Fruit fly (Drosophila melanogaster) whole organism, embryonic: Measurements from ENCODE around the gene CG7963.
A peak's percentile ranks its signal among the peaks of the same experiment; 100 is the strongest.

ENCODE experiments used
- CG10147 ChIP-seq: fragments of 200-800 bp; sonication (Bioruptor generic); optimal IDR thresholded peaks from 2 replicates; lab custom pipeline; 2019; ENCODE audit warnings: missing biosample characterization, mild to moderate bottlenecking, missing genetic modification characterization, moderate library complexity
- CG10462 ChIP-seq: fragments of 200-800 bp; sonication (Bioruptor generic); optimal IDR thresholded peaks from 2 replicates; lab custom pipeline; 2016; ENCODE audit warnings: missing biosample characterization, missing genetic modification characterization
- CG10543 ChIP-seq: fragments of 200-800 bp; sonication (Bioruptor generic); optimal IDR thresholded peaks from 3 replicates; lab custom pipeline; 2017; ENCODE audit warnings: missing biosample characterization, mild to moderate bottlenecking, missing genetic modification characterization, moderate library complexity
- CG11093 ChIP-seq: fragments of 200-800 bp; sonication (Bioruptor generic); IDR thresholded peaks from 3 replicates; pipeline ENCODE4 v1.3.6; 2022; ENCODE audit warnings: missing biosample characterization, missing genetic modification characterization
- CG12391 ChIP-seq: fragments of 200-800 bp; sonication (Bioruptor generic); optimal IDR thresholded peaks from 3 replicates; lab custom pipeline; 2018; ENCODE audit warnings: missing biosample characterization, mild to moderate bottlenecking, missing genetic modification characterization, moderate library complexity
- CG12744 ChIP-seq: fragments of 200-800 bp; sonication (Bioruptor generic); optimal IDR thresholded peaks from 2 replicates; lab custom pipeline; 2016; ENCODE audit warnings: missing biosample characterization, missing genetic modification characterization
- CG13296 ChIP-seq: fragments of 200-800 bp; sonication (Bioruptor generic); optimal IDR thresholded peaks from 3 replicates; lab custom pipeline; 2018; ENCODE audit warnings: missing biosample characterization, mild to moderate bottlenecking, missing genetic modification characterization
- CG1647 ChIP-seq: fragments of 200-800 bp; sonication (Bioruptor generic); optimal IDR thresholded peaks from 3 replicates; lab custom pipeline; 2016; ENCODE audit warnings: missing biosample characterization, missing genetic modification characterization
- CG2120 ChIP-seq: fragments of 200-800 bp; sonication (Bioruptor generic); optimal IDR thresholded peaks from 3 replicates; lab custom pipeline; 2016; ENCODE audit warnings: missing biosample characterization, missing genetic modification characterization
- CG2875 ChIP-seq: fragments of 200-800 bp; sonication (Bioruptor generic); optimal IDR thresholded peaks from 2 replicates; lab custom pipeline; 2017; ENCODE audit warnings: missing biosample characterization, mild to moderate bottlenecking, missing genetic modification characterization, missing genetic modification reagents
- CG34376 ChIP-seq: fragments of 200-800 bp; sonication (Bioruptor generic); optimal IDR thresholded peaks from 2 replicates; lab custom pipeline; 2018; ENCODE audit warnings: missing biosample characterization, mild to moderate bottlenecking, missing genetic modification characterization
- CG3847 ChIP-seq: fragments of 200-800 bp; sonication (Bioruptor generic); IDR thresholded peaks from 2 replicates; pipeline ENCODE4 v1.3.6; 2022; ENCODE audit warnings: missing biosample characterization, missing genetic modification characterization
- CG4707 ChIP-seq: fragments of 200-800 bp; sonication (Bioruptor generic); optimal IDR thresholded peaks from 2 replicates; lab custom pipeline; 2018; ENCODE audit warnings: missing biosample characterization, mild to moderate bottlenecking, missing genetic modification characterization, moderate library complexity
- CG7839 ChIP-seq: fragments of 200-800 bp; sonication (Bioruptor generic); optimal IDR thresholded peaks from 3 replicates; lab custom pipeline; 2018; ENCODE audit warnings: missing biosample characterization, mild to moderate bottlenecking, missing genetic modification characterization, moderate library complexity
- CG8924 ChIP-seq: fragments of 200-800 bp; optimal IDR thresholded peaks from 3 replicates; lab custom pipeline; 2019; ENCODE audit warnings: missing biosample characterization, mild to moderate bottlenecking, missing genetic modification characterization, moderate library complexity
- CG9437 ChIP-seq: fragments of 200-800 bp; sonication (Bioruptor generic); optimal IDR thresholded peaks from 2 replicates; lab custom pipeline; 2018; ENCODE audit warnings: missing biosample characterization, mild to moderate bottlenecking, missing genetic modification characterization
- CG9817 ChIP-seq: fragments of 200-800 bp; sonication (Bioruptor generic); optimal IDR thresholded peaks from 2 replicates; lab custom pipeline; 2018; ENCODE audit warnings: missing biosample characterization, mild to moderate bottlenecking, missing genetic modification characterization, moderate library complexity
- Dad ChIP-seq: fragments of 200-800 bp; sonication (Bioruptor generic); optimal IDR thresholded peaks from 3 replicates; lab custom pipeline; 2016; ENCODE audit warnings: missing biosample characterization, missing genetic modification characterization
- Dbx ChIP-seq: fragments of 200-800 bp; sonication (Bioruptor generic); IDR thresholded peaks from 3 replicates; pipeline ENCODE4 v1.3.6; 2022; ENCODE audit warnings: missing biosample characterization, missing genetic modification characterization
- Dp ChIP-seq: fragments of 200-800 bp; sonication (Bioruptor generic); optimal IDR thresholded peaks from 2 replicates; lab custom pipeline; 2018; ENCODE audit warnings: missing biosample characterization, mild to moderate bottlenecking, missing genetic modification characterization, moderate library complexity
- HHEX ChIP-seq: fragments of 200-800 bp; sonication (Bioruptor generic); optimal IDR thresholded peaks from 3 replicates; lab custom pipeline; 2017; ENCODE audit warnings: missing biosample characterization, mild to moderate bottlenecking, missing genetic modification characterization, missing genetic modification reagents
- HmgZ ChIP-seq: fragments of 200-800 bp; sonication (Bioruptor generic); optimal IDR thresholded peaks from 2 replicates; lab custom pipeline; 2018; ENCODE audit warnings: missing biosample characterization, mild to moderate bottlenecking, missing genetic modification characterization
- Hr51 ChIP-seq, 2 experiments: fragments of 200-800 bp; sonication (Bioruptor generic); optimal IDR thresholded peaks; 2 replicates in 1 of 2; 3 replicates in 1 of 2; lab custom pipeline; 2016 to 2018; ENCODE audit warnings: missing biosample characterization in 2 of 2, missing genetic modification characterization in 2 of 2, mild to moderate bottlenecking in 1 of 2, moderate library complexity in 1 of 2
- NC2β ChIP-seq: fragments of 200-800 bp; sonication (Bioruptor generic); optimal IDR thresholded peaks from 2 replicates; lab custom pipeline; 2016; ENCODE audit warnings: missing biosample characterization, missing genetic modification characterization
- Poxn ChIP-seq: fragments of 200-800 bp; sonication (Bioruptor generic); IDR thresholded peaks from 2 replicates; pipeline ENCODE4 v1.3.6; 2022; ENCODE audit warnings: missing biosample characterization, missing genetic modification characterization
- Side ChIP-seq: fragments of 200-800 bp; sonication (Bioruptor generic); optimal IDR thresholded peaks from 2 replicates; lab custom pipeline; 2016; ENCODE audit warnings: missing biosample characterization, missing genetic modification characterization
- Trl ChIP-seq, 3 experiments: fragments of >200 bp in 2 of 3; fragments of 200-800 bp in 1 of 3; sonication (Bioruptor generic) in 1 of 3; optimal IDR thresholded peaks; 2 replicates in 1 of 3; 3 replicates in 2 of 3; lab custom pipeline; 2016 to 2017; ENCODE audit warnings: missing biosample characterization in 1 of 3, missing genetic modification characterization in 1 of 3
- Xrp1 ChIP-seq: fragments of 200-800 bp; sonication (Bioruptor generic); IDR thresholded peaks from 2 replicates; pipeline ENCODE4 v1.3.6; 2022; ENCODE audit warnings: missing biosample characterization, missing genetic modification characterization
- YL-1 ChIP-seq: fragments of 200-800 bp; sonication (Bioruptor generic); optimal IDR thresholded peaks from 3 replicates; lab custom pipeline; 2017; ENCODE audit warnings: missing biosample characterization, mild to moderate bottlenecking, missing genetic modification characterization
- amos ChIP-seq: fragments of 200-800 bp; sonication (Bioruptor generic); IDR thresholded peaks from 2 replicates; pipeline ENCODE4 v1.3.6; 2022; ENCODE audit warnings: missing biosample characterization, missing genetic modification characterization; ENCODE audit not compliant: partially characterized antibody
- az2 ChIP-seq: fragments of 200-800 bp; sonication (Bioruptor generic); optimal IDR thresholded peaks from 3 replicates; lab custom pipeline; 2016; ENCODE audit warnings: missing biosample characterization, missing genetic modification characterization
- bigmax ChIP-seq: fragments of 200-800 bp; sonication (Bioruptor generic); optimal IDR thresholded peaks from 2 replicates; lab custom pipeline; 2018; ENCODE audit warnings: missing biosample characterization, mild to moderate bottlenecking, missing genetic modification characterization
- caup ChIP-seq: fragments of 200-800 bp; sonication (Bioruptor generic); optimal IDR thresholded peaks from 3 replicates; lab custom pipeline; 2017; ENCODE audit warnings: missing biosample characterization, mild to moderate bottlenecking, missing genetic modification characterization, moderate library complexity; ENCODE audit not compliant: severe bottlenecking
- croc ChIP-seq: fragments of 200-800 bp; sonication (Bioruptor generic); conservative IDR thresholded peaks from 3 replicates; pipeline ENCODE4 v1.3.6; 2022; ENCODE audit warnings: missing biosample characterization, missing genetic modification characterization
- en ChIP-seq: fragments of 200-800 bp; sonication (Bioruptor generic); optimal IDR thresholded peaks from 2 replicates; lab custom pipeline; 2016; ENCODE audit warnings: missing biosample characterization, missing genetic modification characterization
- ewg ChIP-seq: fragments of 200-800 bp; sonication (Bioruptor generic); optimal IDR thresholded peaks from 3 replicates; lab custom pipeline; 2017; ENCODE audit warnings: mild to moderate bottlenecking, missing biosample characterization, missing genetic modification reagents, missing genetic modification characterization
- fu2 ChIP-seq: fragments of 200-800 bp; sonication (Bioruptor generic); optimal IDR thresholded peaks from 2 replicates; lab custom pipeline; 2016; ENCODE audit warnings: missing biosample characterization, missing genetic modification characterization
- her ChIP-seq: fragments of 200-800 bp; sonication (Bioruptor generic); optimal IDR thresholded peaks from 2 replicates; lab custom pipeline; 2016; ENCODE audit warnings: missing biosample characterization, missing genetic modification characterization
- ind ChIP-seq: fragments of 200-800 bp; sonication (Bioruptor generic); optimal IDR thresholded peaks from 3 replicates; lab custom pipeline; 2016; ENCODE audit warnings: missing biosample characterization, missing genetic modification characterization
- insv ChIP-seq, 2 experiments: fragments of 200-800 bp; sonication (Bioruptor generic); optimal IDR thresholded peaks; 3 replicates each; lab custom pipeline; 2016 to 2018; ENCODE audit warnings: missing biosample characterization in 2 of 2, missing genetic modification characterization in 2 of 2
- kni ChIP-seq: fragments of 200-800 bp; sonication (Bioruptor generic); optimal IDR thresholded peaks from 3 replicates; lab custom pipeline; 2017; ENCODE audit warnings: mild to moderate bottlenecking, missing biosample characterization, missing genetic modification reagents, missing genetic modification characterization
- nerfin-2 ChIP-seq: fragments of 200-800 bp; sonication (Bioruptor generic); IDR thresholded peaks from 2 replicates; pipeline ENCODE4 v1.3.6; 2022; ENCODE audit warnings: missing biosample characterization, missing genetic modification characterization; ENCODE audit not compliant: partially characterized antibody
- onecut ChIP-seq: fragments of 200-800 bp; sonication (Bioruptor generic); IDR thresholded peaks from 2 replicates; pipeline ENCODE4 v1.3.6; 2022; ENCODE audit warnings: missing biosample characterization, missing genetic modification characterization
- rib ChIP-seq: fragments of 200-800 bp; sonication (Bioruptor generic); IDR thresholded peaks from 2 replicates; pipeline ENCODE4 v1.3.6; 2022; ENCODE audit warnings: missing biosample characterization, missing genetic modification characterization
- sc ChIP-seq, 3 experiments: fragments of >200 bp in 2 of 3; fragments of 200-800 bp in 1 of 3; sonication (Bioruptor generic) in 1 of 3; optimal IDR thresholded peaks; 2 replicates in 2 of 3; 3 replicates in 1 of 3; lab custom pipeline; 2017; ENCODE audit warnings: mild to moderate bottlenecking in 1 of 3, missing biosample characterization in 1 of 3, missing genetic modification characterization in 1 of 3, missing genetic modification reagents in 1 of 3
- scrt ChIP-seq: fragments of 200-800 bp; sonication (Bioruptor generic); optimal IDR thresholded peaks from 2 replicates; lab custom pipeline; 2018; ENCODE audit warnings: missing biosample characterization, mild to moderate bottlenecking, missing genetic modification characterization, moderate library complexity
- sima ChIP-seq: fragments of 200-800 bp; sonication (Bioruptor generic); optimal IDR thresholded peaks from 2 replicates; lab custom pipeline; 2016; ENCODE audit warnings: missing biosample characterization, missing genetic modification characterization
- twi ChIP-seq: fragments of 200-800 bp; optimal IDR thresholded peaks from 2 replicates; lab custom pipeline; 2019; ENCODE audit warnings: missing biosample characterization, mild to moderate bottlenecking, missing genetic modification characterization, moderate library complexity
- unpg ChIP-seq: fragments of 200-800 bp; sonication (Bioruptor generic); optimal IDR thresholded peaks from 3 replicates; lab custom pipeline; 2018; ENCODE audit warnings: missing biosample characterization, mild to moderate bottlenecking, missing genetic modification characterization, moderate library complexity

CG7963 gene

DNA sequence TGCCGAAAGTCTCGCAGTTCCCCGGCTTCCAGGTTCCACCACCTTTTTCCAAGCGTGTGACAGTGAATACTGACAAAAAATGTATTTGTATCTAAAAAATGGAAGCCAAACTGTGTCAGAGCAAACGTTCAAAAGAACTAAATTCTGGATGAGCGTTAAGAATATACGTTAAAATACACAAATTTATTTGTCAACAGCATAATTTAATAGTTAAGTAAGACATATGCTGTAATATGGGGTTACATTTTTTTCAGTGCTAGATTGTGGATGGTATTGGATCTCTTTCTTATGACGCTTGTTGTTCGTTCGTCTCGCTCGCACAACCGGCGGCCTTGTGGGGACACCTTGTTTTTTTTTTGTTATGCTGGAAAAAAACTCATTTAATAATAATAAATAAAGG lies 7.0 kb upstream of the CG7963 start (continued):
- TF ChIP-seq amos (GFP tag; lab: Robert Waterston, UW) (no peak), CG9817 (tag; lab: Kevin White, UChicago) (peak; percentile 96), CG10462 (GFP tag; lab: Kevin White, UChicago) (peak; percentile 80), Hr51 (GFP tag; optimal IDR thresholded peaks at IDR 0.05; lab: Kevin White, UChicago) (peak; percentile 94 to 97), Dad (peak; percentile 94), sc (optimal IDR thresholded peaks at IDR 0.05; lab: Kevin White, UChicago) (no peak), sc (GFP tag; optimal IDR thresholded peaks at IDR 0.05; lab: Kevin White, UChicago) (peak; percentile 69), CG34376 (peak; percentile 95), CG10147 (peak; percentile 97), croc (GFP tag; lab: Robert Waterston, UW) (peak; percentile 80), Trl (optimal IDR thresholded peaks at IDR 0.05; lab: Kevin White, UChicago) (no peak), Trl (GFP tag; optimal IDR thresholded peaks at IDR 0.05; lab: Kevin White, UChicago) (peak; percentile 97), her (GFP tag; lab: Kevin White, UChicago) (peak; percentile 95), CG4707 (GFP tag; lab: Kevin White, UChicago) (peak; percentile 79), unpg (peak; percentile 97), Side (peak; percentile 97), rib (peak; percentile 96), CG9437 (peak; percentile 84), ewg (GFP tag; lab: Kevin White, UChicago) (peak; percentile 87), CG1647 (GFP tag; lab: Kevin White, UChicago) (peak; percentile 93), ind (GFP tag; lab: Kevin White, UChicago) (peak; percentile 95), CG13296 (peak; percentile 91), Dp (peak; percentile 4), Xrp1 (GFP tag; lab: Robert Waterston, UW) (peak; percentile 95), CG8924 (peak; percentile 91), caup (GFP tag; lab: Kevin White, UChicago) (peak; percentile 97), fu2 (GFP tag; lab: Kevin White, UChicago) (peak; percentile 97), CG12391 (tag; lab: Kevin White, UChicago) (peak; percentile 95), scrt (GFP tag; lab: Kevin White, UChicago) (peak; percentile 94), CG12744 (GFP tag; lab: Kevin White, UChicago) (peak; percentile 94), en (GFP tag; lab: Kevin White, UChicago) (peak; percentile 94), twi (tag; lab: Kevin White, UChicago) (peak; percentile 16), CG10543 (GFP tag; lab: Kevin White, UChicago) (peak; percentile 96), az2 (peak; percentile 95), onecut (GFP tag; lab: Robert Waterston, UW) (peak; percentile 73), CG3847 (GFP tag; lab: Robert Waterston, UW) (peak; percentile 96), HHEX (GFP tag; lab: Kevin White, UChicago) (peak; percentile 94), Poxn (peak; percentile 93), YL-1 (GFP tag; lab: Kevin White, UChicago) (peak; percentile 79), HmgZ (peak; percentile 99), Dbx (peak; percentile 97), nerfin-2 (no peak), insv (GFP tag; optimal IDR thresholded peaks at IDR 0.05; lab: Kevin White, UChicago) (peak in 1 of 2 experiments; percentile 66), kni (GFP tag; lab: Kevin White, UChicago) (no peak), CG7839 (tag; lab: Kevin White, UChicago) (peak; percentile 96), sima (GFP tag; lab: Kevin White, UChicago) (peak; percentile 88), CG11093 (GFP tag; lab: Robert Waterston, UW) (peak; percentile 89), CG2875 (GFP tag; lab: Kevin White, UChicago) (peak; percentile 87), NC2β (GFP tag; lab: Kevin White, UChicago) (peak; percentile 91), bigmax (GFP tag; lab: Kevin White, UChicago) (peak; percentile 42), CG2120 (GFP tag; lab: Kevin White, UChicago) (peak; percentile 99)
